Worm (Caenorhabditis elegans) whole organism, L4/young adult: ENCODE data around the gene mvk-1.

Source experiments
- W03F9.2 ChIP-seq: fragments of 150-350 bp; optimal IDR thresholded peaks from 2 replicates; lab custom pipeline; 2014; ENCODE audit warnings: missing biosample characterization, missing genetic modification characterization
- dao-5 ChIP-seq: sonication (generic microtip); optimal IDR thresholded peaks from 2 replicates; lab custom pipeline; 2016; ENCODE audit warnings: missing genotype, missing genetic modification characterization, moderate library complexity, missing compliant biosample characterization
- him-1 ChIP-seq: sonication (generic microtip); optimal IDR thresholded peaks from 2 replicates; lab custom pipeline; 2016; ENCODE audit warnings: missing genotype, missing genetic modification reagents, missing genetic modification characterization, missing compliant biosample characterization

ce11 chrIII:6155787-6156186 is 19.7 kb upstream of the mvk-1 start:
- TF ChIP-seq him-1 (no peak), W03F9.2 (tag; lab: Kevin White, UChicago) (no peak), dao-5 (tag; lab: Kevin White, UChicago) (no peak)
